Worm (Caenorhabditis elegans): ENCODE data around the gene him-10.

DNA sequence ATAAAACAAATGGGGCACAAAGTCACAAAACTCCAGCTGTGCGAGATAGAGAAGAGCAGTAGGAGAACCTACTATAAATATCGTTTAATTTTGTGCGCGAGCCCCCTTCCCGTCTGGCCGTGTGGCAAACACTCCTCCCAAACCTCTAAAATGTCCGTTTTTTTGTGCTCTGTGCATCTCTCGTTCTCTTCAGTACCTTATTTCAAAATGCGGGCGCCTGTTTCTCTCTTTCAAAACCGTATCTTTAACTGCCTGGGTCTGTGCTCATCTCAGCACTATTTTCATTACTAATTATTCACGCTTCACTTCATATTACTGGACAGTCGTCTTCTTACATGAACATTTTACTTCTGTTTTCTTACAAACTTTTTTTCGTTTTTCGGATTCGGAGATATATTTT lies 7.0 kb downstream of the him-10 start:
- no peak for TF ChIP-seq flt-1 (GFP tag; IDR thresholded peaks at IDR 0.05)
- no peak for TF ChIP-seq T22C8.4 (GFP tag; IDR thresholded peaks at IDR 0.05)
- TF ChIP-seq klf-2 (GFP tag; conservative IDR thresholded peaks at IDR 0.05): no peak
- no peak for TF ChIP-seq med-1 (GFP tag; optimal IDR thresholded peaks at IDR 0.05; ENCODE audit: insufficient read depth)
- no peak for TF ChIP-seq ztf-29 (GFP tag; IDR thresholded peaks at IDR 0.05)
- TF ChIP-seq cog-1 (tag; optimal IDR thresholded peaks at IDR 0.05): no peak
- no peak for TF ChIP-seq ztf-23 (GFP tag; IDR thresholded peaks at IDR 0.05)
- TF ChIP-seq ref-1 (GFP tag; conservative IDR thresholded peaks at IDR 0.05): no peak
